Fruit fly (Drosophila melanogaster): ENCODE data around the gene CG7987.

The CG7987 gene

dm6 chr3R:14597935-14598424 lies 22.3 kb upstream of the CG7987 start:
- TF ChIP-seq CG34367 (tag; optimal IDR thresholded peaks at IDR 0.05) (peak; percentile 46), D1 (tag; optimal IDR thresholded peaks at IDR 0.05) (no peak), EcR (GFP tag; optimal IDR thresholded peaks at IDR 0.05) (no peak), Pif1B (GFP tag; optimal IDR thresholded peaks at IDR 0.05) (peak; percentile 12), CG12605 (GFP tag; IDR thresholded peaks at IDR 0.05) (0 out of 2 replicates have a peak, but pooled peaks have one; percentile 22), CG32121 (GFP tag; IDR thresholded peaks at IDR 0.05) (peak; percentile 17; the same call in 1 of the 2 replicates), Snoo (tag; optimal IDR thresholded peaks at IDR 0.05) (no peak), CG4496 (GFP tag; IDR thresholded peaks at IDR 0.05) (peak; percentile 52; the same call in 1 of the 3 replicates), CG17806 (tag; optimal IDR thresholded peaks at IDR 0.05) (peak; percentile 59), rn (GFP tag; IDR thresholded peaks at IDR 0.05) (no peak), fd96Ca (GFP tag; IDR thresholded peaks at IDR 0.05) (no peak), CG9948 (tag; optimal IDR thresholded peaks at IDR 0.05) (peak; percentile 58), CG8159 (tag; optimal IDR thresholded peaks at IDR 0.05) (peak; percentile 76), Ets98B (GFP tag; IDR thresholded peaks at IDR 0.05) (peak; percentile 24; the same call in 1 of the 2 replicates), Pif1A (GFP tag; optimal IDR thresholded peaks at IDR 0.05) (no peak), CG15710 (tag; optimal IDR thresholded peaks at IDR 0.05) (peak; percentile 62), CG14655 (GFP tag; optimal IDR thresholded peaks at IDR 0.05) (peak; percentile 63), CG8301 (tag; optimal IDR thresholded peaks at IDR 0.05) (peak; percentile 53), CG13204 (GFP tag; optimal IDR thresholded peaks at IDR 0.05) (no peak), gl (tag; optimal IDR thresholded peaks at IDR 0.05) (no peak), CG10348 (GFP tag; IDR thresholded peaks at IDR 0.05) (no peak)

- no peak for TF ChIP-seq CG12605 (GFP tag; IDR thresholded peaks at IDR 0.05)
- peak; percentile 61 for TF ChIP-seq CG9948 (tag; optimal IDR thresholded peaks at IDR 0.05)
- TF ChIP-seq rn (GFP tag; IDR thresholded peaks at IDR 0.05) = no peak
- TF ChIP-seq D1 (tag; optimal IDR thresholded peaks at IDR 0.05) = peak; percentile 10
- TF ChIP-seq Pif1A (GFP tag; optimal IDR thresholded peaks at IDR 0.05) = peak; percentile 36
- TF ChIP-seq CG32121 (GFP tag; IDR thresholded peaks at IDR 0.05) = no peak
- peak; percentile 77 for TF ChIP-seq CG15710 (tag; optimal IDR thresholded peaks at IDR 0.05)
- no peak for TF ChIP-seq fd96Ca (GFP tag; IDR thresholded peaks at IDR 0.05)
- TF ChIP-seq Snoo (tag; optimal IDR thresholded peaks at IDR 0.05) = no peak
- TF ChIP-seq Ets98B (GFP tag; IDR thresholded peaks at IDR 0.05) = no peak
- no peak for TF ChIP-seq EcR (GFP tag; optimal IDR thresholded peaks at IDR 0.05)
- TF ChIP-seq CG8301 (tag; optimal IDR thresholded peaks at IDR 0.05) = peak; percentile 71
- peak; percentile 73 for TF ChIP-seq CG14655 (GFP tag; optimal IDR thresholded peaks at IDR 0.05)
- peak; percentile 83 for TF ChIP-seq CG8159 (tag; optimal IDR thresholded peaks at IDR 0.05)
- TF ChIP-seq CG17806 (tag; optimal IDR thresholded peaks at IDR 0.05) = peak; percentile 71
- TF ChIP-seq CG4496 (GFP tag; IDR thresholded peaks at IDR 0.05) = peak; percentile 57; the same call in 2 of the 3 replicates
- peak; percentile 52 for TF ChIP-seq CG34367 (tag; optimal IDR thresholded peaks at IDR 0.05)
- peak; percentile 39 for TF ChIP-seq Pif1B (GFP tag; optimal IDR thresholded peaks at IDR 0.05)
- TF ChIP-seq CG13204 (GFP tag; optimal IDR thresholded peaks at IDR 0.05) = peak; percentile 31
- TF ChIP-seq CG10348 (GFP tag; IDR thresholded peaks at IDR 0.05) = no peak
- no peak for TF ChIP-seq gl (tag; optimal IDR thresholded peaks at IDR 0.05)
These were observed 15.3 kb upstream of the CG7987 start for dm6 chr3R:14590753-14591535.

- TF ChIP-seq CG4496 (GFP tag; IDR thresholded peaks at IDR 0.05) (peak; percentile 65; the same call in 2 of the 3 replicates), gl (tag; optimal IDR thresholded peaks at IDR 0.05) (no peak), CG13204 (GFP tag; optimal IDR thresholded peaks at IDR 0.05) (no peak), CG17806 (tag; optimal IDR thresholded peaks at IDR 0.05) (no peak), CG15710 (tag; optimal IDR thresholded peaks at IDR 0.05) (peak; percentile 17), CG9948 (tag; optimal IDR thresholded peaks at IDR 0.05) (no peak), CG8301 (tag; optimal IDR thresholded peaks at IDR 0.05) (peak; percentile 31), CG8159 (tag; optimal IDR thresholded peaks at IDR 0.05) (peak; percentile 28), CG14655 (GFP tag; optimal IDR thresholded peaks at IDR 0.05) (peak; percentile 49), EcR (GFP tag; optimal IDR thresholded peaks at IDR 0.05) (no peak), Pif1A (GFP tag; optimal IDR thresholded peaks at IDR 0.05) (peak; percentile 12), Pif1B (GFP tag; optimal IDR thresholded peaks at IDR 0.05) (no peak), fd96Ca (GFP tag; IDR thresholded peaks at IDR 0.05) (no peak; the same call in 1 of the 3 replicates), CG12605 (GFP tag; IDR thresholded peaks at IDR 0.05) (no peak), CG10348 (GFP tag; IDR thresholded peaks at IDR 0.05) (no peak), D1 (tag; optimal IDR thresholded peaks at IDR 0.05) (no peak), Ets98B (GFP tag; IDR thresholded peaks at IDR 0.05) (no peak), Snoo (tag; optimal IDR thresholded peaks at IDR 0.05) (no peak)
These were observed 13.8 kb upstream of the CG7987 start for dm6 chr3R:14589483-14589882.

dm6 chr3R:14586480-14587443 lies 11.1 kb upstream of the CG7987 start:
- TF ChIP-seq fd96Ca (GFP tag; IDR thresholded peaks at IDR 0.05) = no peak
- no peak for TF ChIP-seq Pif1B (GFP tag; optimal IDR thresholded peaks at IDR 0.05)
- no peak for TF ChIP-seq gl (tag; optimal IDR thresholded peaks at IDR 0.05)
- no peak for TF ChIP-seq CG32121 (GFP tag; IDR thresholded peaks at IDR 0.05)
- TF ChIP-seq Pif1A (GFP tag; optimal IDR thresholded peaks at IDR 0.05) = no peak
- no peak for TF ChIP-seq CG12605 (GFP tag; IDR thresholded peaks at IDR 0.05)
- no peak for TF ChIP-seq D1 (tag; optimal IDR thresholded peaks at IDR 0.05)
- TF ChIP-seq CG15710 (tag; optimal IDR thresholded peaks at IDR 0.05) = no peak
- TF ChIP-seq CG34367 (tag; optimal IDR thresholded peaks at IDR 0.05) = no peak
- TF ChIP-seq CG9948 (tag; optimal IDR thresholded peaks at IDR 0.05) = no peak
- no peak for TF ChIP-seq Snoo (tag; optimal IDR thresholded peaks at IDR 0.05)
- TF ChIP-seq Ets98B (GFP tag; IDR thresholded peaks at IDR 0.05) = no peak
- no peak for TF ChIP-seq CG8301 (tag; optimal IDR thresholded peaks at IDR 0.05)
- no peak for TF ChIP-seq CG17806 (tag; optimal IDR thresholded peaks at IDR 0.05)
- TF ChIP-seq CG10348 (GFP tag; IDR thresholded peaks at IDR 0.05) = no peak
- no peak for TF ChIP-seq EcR (GFP tag; optimal IDR thresholded peaks at IDR 0.05)

Measured in whole organism, pupa.